Worm (Caenorhabditis elegans): ENCODE results near the gene sre-33.

Gene sre-33

ce11 chrII:12452754-12453352, at the start of gene sre-33, which contains the start of gene sre-35:
Gene sre-33 (plus strand): TSS chrII:12453302.
Gene sre-35 (minus strand): TSS chrII:12452854.
- TF ChIP-seq nhr-77 (tag; optimal IDR thresholded peaks at IDR 0.05) (no peak), nhr-12 (tag; optimal IDR thresholded peaks at IDR 0.05) (no peak), nhr-23 (tag; optimal IDR thresholded peaks at IDR 0.05) (no peak), sea-2 (GFP tag; optimal IDR thresholded peaks at IDR 0.05) (no peak), pqm-1 (tag; optimal IDR thresholded peaks at IDR 0.05) (no peak), egl-5 (tag; optimal IDR thresholded peaks at IDR 0.05) (no peak), fkh-2 (tag; optimal IDR thresholded peaks at IDR 0.05) (no peak), nhr-43 (tag; optimal IDR thresholded peaks at IDR 0.05; ENCODE audit: poor library complexity, severe bottlenecking) (no peak), ama-1 (optimal IDR thresholded peaks at IDR 0.05) (no peak), pha-4 (tag; optimal IDR thresholded peaks at IDR 0.05) (no peak), nhr-28 (tag; optimal IDR thresholded peaks at IDR 0.05) (no peak), tbx-2 (tag; optimal IDR thresholded peaks at IDR 0.05) (no peak), eor-1 (tag; optimal IDR thresholded peaks at IDR 0.05) (no peak)

ce11 chrII:12406394-12406793, 46.7 kb upstream of the sre-33 start, which contains the start of gene sre-30:
Gene sre-30 (minus strand): TSS chrII:12406494.
- no peak for TF ChIP-seq fos-1 (tag; optimal IDR thresholded peaks at IDR 0.05)
- TF ChIP-seq lsy-12 (tag; optimal IDR thresholded peaks at IDR 0.05) = no peak
- TF ChIP-seq nhr-23 (tag; optimal IDR thresholded peaks at IDR 0.05) = no peak
- TF ChIP-seq eor-1 (tag; optimal IDR thresholded peaks at IDR 0.05) = no peak
- TF ChIP-seq tbx-2 (tag; optimal IDR thresholded peaks at IDR 0.05) = no peak
- TF ChIP-seq nhr-11 (tag; optimal IDR thresholded peaks at IDR 0.05) = no peak
- TF ChIP-seq nfya-1 (tag; optimal IDR thresholded peaks at IDR 0.05; ENCODE audit: insufficient read depth) = no peak
- no peak for TF ChIP-seq fkh-10 (GFP tag; optimal IDR thresholded peaks at IDR 0.05)
- no peak for TF ChIP-seq unc-62 (GFP tag; optimal IDR thresholded peaks at IDR 0.05)

- TF ChIP-seq nhr-28 (tag; optimal IDR thresholded peaks at IDR 0.05) (no peak), nhr-11 (tag; optimal IDR thresholded peaks at IDR 0.05) (no peak), fos-1 (tag; optimal IDR thresholded peaks at IDR 0.05) (no peak), skn-1 (tag; optimal IDR thresholded peaks at IDR 0.05) (no peak), lin-39 (tag; optimal IDR thresholded peaks at IDR 0.05) (no peak), mml-1 (tag; optimal IDR thresholded peaks at IDR 0.05) (no peak), sea-2 (GFP tag; optimal IDR thresholded peaks at IDR 0.05) (no peak), zag-1 (tag; optimal IDR thresholded peaks at IDR 0.05) (no peak), snpc-4 (tag; optimal IDR thresholded peaks at IDR 0.05) (no peak)
Observed at ce11 chrII:12408717-12409116, 44.4 kb upstream of the sre-33 start, which contains the start of gene sre-31. Gene sre-31 (minus strand): TSS chrII:12408817.

ce11 chrII:12410107-12410506, 43.0 kb upstream of the sre-33 start, which contains the start of gene F57G9.3:
Gene F57G9.3 (minus strand): TSS chrII:12410207.
- TF ChIP-seq skn-1 (tag; optimal IDR thresholded peaks at IDR 0.05) = no peak
- TF ChIP-seq nhr-43 (tag; optimal IDR thresholded peaks at IDR 0.05; ENCODE audit: poor library complexity, severe bottlenecking) = no peak
- TF ChIP-seq elt-2 (tag; optimal IDR thresholded peaks at IDR 0.05) = no peak
- TF ChIP-seq ZK546.5 (tag; optimal IDR thresholded peaks at IDR 0.05) = no peak
- TF ChIP-seq snpc-4 (tag; optimal IDR thresholded peaks at IDR 0.05) = no peak
- TF ChIP-seq ama-1 (optimal IDR thresholded peaks at IDR 0.05) = no peak

ce11 chrII:12412417-12412816, 40.7 kb upstream of the sre-33 start, which contains the start of gene Y57A10C.1:
Gene Y57A10C.1 (minus strand): TSS chrII:12412517.
- no peak for TF ChIP-seq ZK546.5 (tag; optimal IDR thresholded peaks at IDR 0.05)
- TF ChIP-seq zag-1 (tag; optimal IDR thresholded peaks at IDR 0.05) = no peak
- no peak for TF ChIP-seq fkh-2 (tag; optimal IDR thresholded peaks at IDR 0.05)
- TF ChIP-seq daf-12 (tag; optimal IDR thresholded peaks at IDR 0.05) = no peak
- TF ChIP-seq nhr-11 (tag; optimal IDR thresholded peaks at IDR 0.05) = no peak
- TF ChIP-seq nhr-43 (tag; optimal IDR thresholded peaks at IDR 0.05; ENCODE audit: poor library complexity, severe bottlenecking) = no peak
- no peak for TF ChIP-seq mml-1 (tag; optimal IDR thresholded peaks at IDR 0.05)
- TF ChIP-seq nhr-237 (tag; optimal IDR thresholded peaks at IDR 0.05) = no peak
- no peak for TF ChIP-seq mdl-1 (tag; optimal IDR thresholded peaks at IDR 0.05)
- TF ChIP-seq fkh-10 (GFP tag; optimal IDR thresholded peaks at IDR 0.05) = no peak
- no peak for TF ChIP-seq R02D3.7 (tag; optimal IDR thresholded peaks at IDR 0.05)
- TF ChIP-seq nfya-1 (tag; optimal IDR thresholded peaks at IDR 0.05; ENCODE audit: insufficient read depth) = no peak

ce11 chrII:12414805-12415204, 38.3 kb upstream of the sre-33 start, which contains the start of gene Y57A10C.11:
Gene Y57A10C.11 (minus strand): TSS chrII:12414905.
- no peak for TF ChIP-seq ama-1 (optimal IDR thresholded peaks at IDR 0.05)
- no peak for TF ChIP-seq ztf-11 (tag; optimal IDR thresholded peaks at IDR 0.05)
- TF ChIP-seq fkh-10 (GFP tag; optimal IDR thresholded peaks at IDR 0.05) = no peak
- no peak for TF ChIP-seq zag-1 (tag; optimal IDR thresholded peaks at IDR 0.05)
- TF ChIP-seq snpc-4 (tag; optimal IDR thresholded peaks at IDR 0.05) = no peak
- TF ChIP-seq R02D3.7 (tag; optimal IDR thresholded peaks at IDR 0.05) = no peak
- TF ChIP-seq nhr-237 (tag; optimal IDR thresholded peaks at IDR 0.05) = no peak
- no peak for TF ChIP-seq hmg-11 (tag; optimal IDR thresholded peaks at IDR 0.05)
- no peak for TF ChIP-seq ztf-4 (tag; optimal IDR thresholded peaks at IDR 0.05)
- TF ChIP-seq nhr-23 (tag; optimal IDR thresholded peaks at IDR 0.05) = no peak
- TF ChIP-seq nhr-25 (tag; optimal IDR thresholded peaks at IDR 0.05) = no peak
- TF ChIP-seq mdl-1 (tag; optimal IDR thresholded peaks at IDR 0.05) = no peak
- no peak for TF ChIP-seq nhr-67 (tag; optimal IDR thresholded peaks at IDR 0.05)
- no peak for TF ChIP-seq ceh-16 (tag; optimal IDR thresholded peaks at IDR 0.05)
- no peak for TF ChIP-seq daf-12 (tag; optimal IDR thresholded peaks at IDR 0.05)
- TF ChIP-seq nhr-77 (tag; optimal IDR thresholded peaks at IDR 0.05) = no peak
